Worm (Caenorhabditis elegans): ENCODE results near the gene BE0003N10.6.

DNA sequence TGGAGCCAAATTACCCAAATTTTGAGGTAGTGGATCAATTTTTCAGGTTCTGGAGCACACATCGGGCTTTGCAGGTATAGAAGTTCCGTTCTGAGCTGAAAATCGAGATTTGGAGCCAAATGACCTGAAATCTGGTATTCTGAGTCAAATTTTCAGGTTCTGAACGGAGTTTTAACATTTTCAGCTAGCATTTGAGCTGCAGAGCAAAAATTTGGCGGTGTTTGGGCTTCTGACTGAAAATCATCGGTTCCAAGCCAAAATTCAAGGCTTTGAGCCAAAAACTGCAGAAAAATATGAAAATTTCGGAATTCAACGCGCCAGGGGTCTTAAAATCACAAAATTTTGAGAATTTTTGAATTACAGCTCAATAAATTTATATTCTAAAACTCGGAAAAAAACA is 28.9 kb downstream of the BE0003N10.6 start, which contains the start of the genes clc-26 and E_BE45912.2:
- TF ChIP-seq unc-39 (tag; optimal IDR thresholded peaks at IDR 0.05) (no peak), nhr-76 (tag; optimal IDR thresholded peaks at IDR 0.05) (no peak), ztf-11 (tag; optimal IDR thresholded peaks at IDR 0.05) (no peak), sdz-12 (GFP tag; optimal IDR thresholded peaks at IDR 0.05) (no peak), aha-1 (tag) (no peak), fos-1 (tag; optimal IDR thresholded peaks at IDR 0.05) (no peak), lsy-2 (tag; optimal IDR thresholded peaks at IDR 0.05) (no peak), unc-62 (GFP tag; optimal IDR thresholded peaks at IDR 0.05 in 1 of 2) (peak in 1 of 2 experiments; percentile 9), unc-62 (tag; optimal IDR thresholded peaks at IDR 0.05) (no peak), zfp-2 (tag; optimal IDR thresholded peaks at IDR 0.05) (no peak), daf-12 (tag; optimal IDR thresholded peaks at IDR 0.05) (no peak), snpc-4 (tag; optimal IDR thresholded peaks at IDR 0.05) (no peak), nhr-6 (tag; optimal IDR thresholded peaks at IDR 0.05) (no peak)
